Worm (Caenorhabditis elegans): ENCODE measurements around the gene bath-23.

bath-23 gene

ce11 chrII:3367100-3367499 is 4.0 kb upstream of the bath-23 start, which contains the start of gene Y49F6C.6:
Gene Y49F6C.6 (minus strand): TSS chrII:3367200.
- no peak for TF ChIP-seq tbx-11 (GFP tag; IDR thresholded peaks at IDR 0.05)
- no peak for TF ChIP-seq hnd-1 (tag; optimal IDR thresholded peaks at IDR 0.05)
- TF ChIP-seq aly-1 (tag; optimal IDR thresholded peaks at IDR 0.05), result no peak
- TF ChIP-seq B0310.2 (tag; optimal IDR thresholded peaks at IDR 0.05), result no peak
- TF ChIP-seq sea-1 (GFP tag; conservative IDR thresholded peaks at IDR 0.05), result no peak
- no peak for TF ChIP-seq flt-1 (GFP tag; IDR thresholded peaks at IDR 0.05)
- TF ChIP-seq scrt-1 (GFP tag; IDR thresholded peaks at IDR 0.05), result no peak
- TF ChIP-seq ceh-36 (tag; optimal IDR thresholded peaks at IDR 0.05), result no peak
- TF ChIP-seq ceh-13 (GFP tag; optimal IDR thresholded peaks at IDR 0.05), result no peak
- no peak for TF ChIP-seq pes-1 (GFP tag; IDR thresholded peaks at IDR 0.05)
- TF ChIP-seq hmg-4 (GFP tag; optimal IDR thresholded peaks at IDR 0.05), result no peak
- TF ChIP-seq F13C5.2 (tag; optimal IDR thresholded peaks at IDR 0.05), result no peak
- TF ChIP-seq tbx-37 (GFP tag; conservative IDR thresholded peaks at IDR 0.05), result no peak
- no peak for TF ChIP-seq hmbx-1 (tag; optimal IDR thresholded peaks at IDR 0.05)
- no peak for TF ChIP-seq ets-7 (tag; optimal IDR thresholded peaks at IDR 0.05)
- no peak for TF ChIP-seq ama-1 (optimal IDR thresholded peaks at IDR 0.05)
- TF ChIP-seq tra-4 (tag; optimal IDR thresholded peaks at IDR 0.05), result no peak

- TF ChIP-seq hmbx-1 (tag; optimal IDR thresholded peaks at IDR 0.05), result no peak
- no peak for TF ChIP-seq sea-1 (GFP tag; conservative IDR thresholded peaks at IDR 0.05)
- no peak for TF ChIP-seq ets-7 (tag; optimal IDR thresholded peaks at IDR 0.05)
- no peak for TF ChIP-seq B0310.2 (tag; optimal IDR thresholded peaks at IDR 0.05)
Observed at ce11 chrII:3368097-3368496, 3.0 kb upstream of the bath-23 start, which contains the start of gene Y49F6C.7. Gene Y49F6C.7 (minus strand): TSS chrII:3368197.

ce11 chrII:3370061-3370460 is 1.0 kb upstream of the bath-23 start, which contains the start of gene Y49F6C.8:
Gene Y49F6C.8 (minus strand): TSS chrII:3370111.
- no peak for TF ChIP-seq flt-1 (GFP tag; IDR thresholded peaks at IDR 0.05)
- no peak for TF ChIP-seq ama-1 (optimal IDR thresholded peaks at IDR 0.05)
- no peak for TF ChIP-seq hnd-1 (tag; optimal IDR thresholded peaks at IDR 0.05)
- no peak for TF ChIP-seq B0310.2 (tag; optimal IDR thresholded peaks at IDR 0.05)
- no peak for TF ChIP-seq tbx-11 (GFP tag; IDR thresholded peaks at IDR 0.05)
- TF ChIP-seq tra-4 (tag; optimal IDR thresholded peaks at IDR 0.05), result no peak
- no peak for TF ChIP-seq tbx-37 (GFP tag; conservative IDR thresholded peaks at IDR 0.05)
- TF ChIP-seq hmbx-1 (tag; optimal IDR thresholded peaks at IDR 0.05), result no peak
- no peak for TF ChIP-seq pes-1 (GFP tag; IDR thresholded peaks at IDR 0.05)
- TF ChIP-seq ets-7 (tag; optimal IDR thresholded peaks at IDR 0.05), result no peak
- no peak for TF ChIP-seq ceh-13 (GFP tag; optimal IDR thresholded peaks at IDR 0.05)
- TF ChIP-seq F13C5.2 (tag; optimal IDR thresholded peaks at IDR 0.05), result no peak

ce11 chrII:3373875-3374274 is 2.8 kb downstream of the bath-23 start:
- TF ChIP-seq flt-1 (GFP tag; IDR thresholded peaks at IDR 0.05), result no peak
- no peak for TF ChIP-seq F13C5.2 (tag; optimal IDR thresholded peaks at IDR 0.05)
- no peak for TF ChIP-seq hnd-1 (tag; optimal IDR thresholded peaks at IDR 0.05)
- peak; percentile 24 for TF ChIP-seq ets-7 (tag; optimal IDR thresholded peaks at IDR 0.05)

ce11 chrII:3374779-3375178 is 3.7 kb downstream of the bath-23 start, which contains the start of gene bath-10:
Gene bath-10 (plus strand): TSS chrII:3375079.
- TF ChIP-seq B0310.2 (tag; optimal IDR thresholded peaks at IDR 0.05), result no peak
- no peak for TF ChIP-seq tbx-11 (GFP tag; IDR thresholded peaks at IDR 0.05)
- TF ChIP-seq pes-1 (GFP tag; IDR thresholded peaks at IDR 0.05), result no peak
- TF ChIP-seq tbx-37 (GFP tag; conservative IDR thresholded peaks at IDR 0.05), result no peak
- no peak for TF ChIP-seq hnd-1 (tag; optimal IDR thresholded peaks at IDR 0.05)
- TF ChIP-seq scrt-1 (GFP tag; IDR thresholded peaks at IDR 0.05), result no peak
- TF ChIP-seq hmg-4 (GFP tag; optimal IDR thresholded peaks at IDR 0.05), result no peak
- no peak for TF ChIP-seq ets-7 (tag; optimal IDR thresholded peaks at IDR 0.05)

- no peak for TF ChIP-seq flt-1 (GFP tag; IDR thresholded peaks at IDR 0.05)
Observed at ce11 chrII:3375302-3375701, 4.2 kb downstream of the bath-23 start.

- TF ChIP-seq tbx-37 (GFP tag; conservative IDR thresholded peaks at IDR 0.05) (no peak), sea-1 (GFP tag; conservative IDR thresholded peaks at IDR 0.05) (no peak), hnd-1 (tag; optimal IDR thresholded peaks at IDR 0.05) (no peak), F13C5.2 (tag; optimal IDR thresholded peaks at IDR 0.05) (no peak), ceh-36 (tag; optimal IDR thresholded peaks at IDR 0.05) (no peak), scrt-1 (GFP tag; IDR thresholded peaks at IDR 0.05) (no peak), B0310.2 (tag; optimal IDR thresholded peaks at IDR 0.05) (no peak), hmg-4 (GFP tag; optimal IDR thresholded peaks at IDR 0.05) (no peak), pes-1 (GFP tag; IDR thresholded peaks at IDR 0.05) (no peak), tbx-11 (GFP tag; IDR thresholded peaks at IDR 0.05) (no peak), flt-1 (GFP tag; IDR thresholded peaks at IDR 0.05) (no peak), ets-7 (tag; optimal IDR thresholded peaks at IDR 0.05) (no peak), tra-4 (tag; optimal IDR thresholded peaks at IDR 0.05) (no peak), hmbx-1 (tag; optimal IDR thresholded peaks at IDR 0.05) (no peak)
Observed at ce11 chrII:3376789-3377188, 5.7 kb downstream of the bath-23 start, which contains the start of gene bath-9. Gene bath-9 (plus strand): TSS chrII:3377089.

- TF ChIP-seq hnd-1 (tag; optimal IDR thresholded peaks at IDR 0.05) (no peak), hmbx-1 (tag; optimal IDR thresholded peaks at IDR 0.05) (no peak)
Observed at ce11 chrII:3378275-3378674, 7.2 kb downstream of the bath-23 start, which contains the start of gene Y49F6C.2. Gene Y49F6C.2 (plus strand): TSS chrII:3378575.

- TF ChIP-seq B0310.2 (tag; optimal IDR thresholded peaks at IDR 0.05) (no peak), tbx-11 (GFP tag; IDR thresholded peaks at IDR 0.05) (no peak), flt-1 (GFP tag; IDR thresholded peaks at IDR 0.05) (no peak), tra-4 (tag; optimal IDR thresholded peaks at IDR 0.05) (no peak), hmbx-1 (tag; optimal IDR thresholded peaks at IDR 0.05) (no peak), scrt-1 (GFP tag; IDR thresholded peaks at IDR 0.05) (no peak), sea-1 (GFP tag; conservative IDR thresholded peaks at IDR 0.05) (no peak)
Observed at ce11 chrII:3381510-3381909, 10.4 kb downstream of the bath-23 start, which contains the start of gene T06D4.1. Gene T06D4.1 (plus strand): TSS chrII:3381830.
